Worm (Caenorhabditis elegans) whole organism, late embryonic: ENCODE results near the gene T07G12.3.

Source experiments
- C08G9.2 ChIP-seq: sonication (generic microtip); optimal IDR thresholded peaks from 2 replicates; lab custom pipeline; 2016; ENCODE audit warnings: mild to moderate bottlenecking, missing genetic modification characterization, moderate library complexity, missing compliant biosample characterization
- C38D4.7 ChIP-seq: fragments of 200-800 bp; sonication (Bioruptor generic); optimal IDR thresholded peaks from 2 replicates; lab custom pipeline; 2018; ENCODE audit warnings: mild to moderate bottlenecking, missing genetic modification characterization, moderate library complexity, missing compliant biosample characterization
- F13H6.1 ChIP-seq: sonication (generic microtip); optimal IDR thresholded peaks from 2 replicates; lab custom pipeline; 2016; ENCODE audit warnings: missing genetic modification characterization, missing compliant biosample characterization
- K02D7.2 ChIP-seq: sonication (generic microtip); optimal IDR thresholded peaks from 2 replicates; lab custom pipeline; 2017; ENCODE audit warnings: mild to moderate bottlenecking, missing genetic modification characterization, missing compliant biosample characterization
- Y22D7AL.16 ChIP-seq: sonication (generic microtip); optimal IDR thresholded peaks from 2 replicates; lab custom pipeline; 2016; ENCODE audit warnings: missing genetic modification characterization, missing compliant biosample characterization
- ceh-14 ChIP-seq: sonication (generic microtip); optimal IDR thresholded peaks from 2 replicates; lab custom pipeline; 2016; ENCODE audit warnings: missing genotype, missing genetic modification characterization, missing compliant biosample characterization
- ceh-2 ChIP-seq: sonication (generic microtip); optimal IDR thresholded peaks from 2 replicates; lab custom pipeline; 2016; ENCODE audit warnings: missing genotype, missing genetic modification characterization, missing compliant biosample characterization
- ceh-22 ChIP-seq: sonication (generic microtip); optimal IDR thresholded peaks from 2 replicates; lab custom pipeline; 2017; ENCODE audit warnings: missing biosample characterization, missing genetic modification characterization
- ceh-24 ChIP-seq: sonication (generic microtip); optimal IDR thresholded peaks from 2 replicates; lab custom pipeline; 2016; ENCODE audit warnings: mild to moderate bottlenecking, missing genetic modification characterization, missing compliant biosample characterization
- ceh-48 ChIP-seq: sonication (generic microtip); optimal IDR thresholded peaks from 2 replicates; lab custom pipeline; 2016; ENCODE audit warnings: missing genetic modification characterization, inconsistent platforms, missing compliant biosample characterization
- ceh-6 ChIP-seq: fragments of 200-800 bp; sonication (Bioruptor generic); optimal IDR thresholded peaks from 2 replicates; lab custom pipeline; 2018; ENCODE audit warnings: mild to moderate bottlenecking, missing genetic modification characterization, missing compliant biosample characterization
- ceh-9 ChIP-seq: sonication (generic microtip); optimal IDR thresholded peaks from 2 replicates; lab custom pipeline; 2016; ENCODE audit warnings: mild to moderate bottlenecking, missing genetic modification characterization, inconsistent platforms, missing compliant biosample characterization
- dmd-4 ChIP-seq: sonication (generic microtip); optimal IDR thresholded peaks from 2 replicates; lab custom pipeline; 2016; ENCODE audit warnings: borderline replicate concordance, missing genetic modification characterization, missing compliant biosample characterization
- dve-1 ChIP-seq: sonication (generic microtip); optimal IDR thresholded peaks from 2 replicates; lab custom pipeline; 2017; ENCODE audit warnings: antibody characterized with exemption, mild to moderate bottlenecking, missing genetic modification characterization, missing compliant biosample characterization
- elt-2 ChIP-seq: sonication (generic microtip); optimal IDR thresholded peaks from 2 replicates; lab custom pipeline; 2016; ENCODE audit warnings: missing genetic modification reagents, missing genetic modification characterization, missing compliant biosample characterization
- elt-4 ChIP-seq: sonication (generic microtip); optimal IDR thresholded peaks from 2 replicates; lab custom pipeline; 2016; ENCODE audit warnings: missing genetic modification characterization, missing compliant biosample characterization
- gmeb-2 ChIP-seq: sonication (generic microtip); optimal IDR thresholded peaks from 2 replicates; lab custom pipeline; 2016; ENCODE audit warnings: missing genetic modification characterization, inconsistent platforms, missing compliant biosample characterization
- hlh-13 ChIP-seq: fragments of 200-800 bp; sonication (Bioruptor generic); optimal IDR thresholded peaks from 2 replicates; lab custom pipeline; 2018; ENCODE audit warnings: mild to moderate bottlenecking, missing genetic modification characterization, missing compliant biosample characterization
- hlh-15 ChIP-seq: sonication (generic microtip); optimal IDR thresholded peaks from 2 replicates; lab custom pipeline; 2016; ENCODE audit warnings: missing genetic modification characterization, missing compliant biosample characterization
- hlh-30 ChIP-seq: sonication (generic microtip); optimal IDR thresholded peaks from 2 replicates; lab custom pipeline; 2017; ENCODE audit warnings: antibody characterized with exemption, missing genetic modification characterization, missing compliant biosample characterization; ENCODE audit not compliant: insufficient read depth
- lim-6 ChIP-seq: sonication (generic microtip); optimal IDR thresholded peaks from 2 replicates; lab custom pipeline; 2016; ENCODE audit warnings: missing genetic modification characterization, missing compliant biosample characterization
- lin-11 ChIP-seq: fragments of 200-800 bp; sonication (Bioruptor generic); optimal IDR thresholded peaks from 2 replicates; lab custom pipeline; 2018; ENCODE audit warnings: mild to moderate bottlenecking, missing genetic modification characterization, missing compliant biosample characterization
- madf-2 ChIP-seq: sonication (generic microtip); optimal IDR thresholded peaks from 2 replicates; lab custom pipeline; 2017; ENCODE audit warnings: missing genetic modification characterization, missing compliant biosample characterization
- nhr-11 ChIP-seq: fragments of 150-350 bp; optimal IDR thresholded peaks from 2 replicates; lab custom pipeline; 2014; ENCODE audit warnings: missing biosample characterization, missing genetic modification characterization
- npax-4 ChIP-seq: sonication (generic microtip); optimal IDR thresholded peaks from 2 replicates; lab custom pipeline; 2016; ENCODE audit warnings: missing genetic modification characterization, missing compliant biosample characterization
- pag-3 ChIP-seq: sonication (generic microtip); optimal IDR thresholded peaks from 2 replicates; lab custom pipeline; 2016; ENCODE audit warnings: missing compliant biosample characterization, missing genetic modification characterization, borderline replicate concordance
- pax-1 ChIP-seq: fragments of 150-350 bp; optimal IDR thresholded peaks from 2 replicates; lab custom pipeline; 2014; ENCODE audit warnings: missing biosample characterization, missing genetic modification characterization
- pha-2 ChIP-seq: sonication (generic microtip); optimal IDR thresholded peaks from 2 replicates; lab custom pipeline; 2017; ENCODE audit warnings: mild to moderate bottlenecking, missing genetic modification characterization, missing compliant biosample characterization
- pros-1 ChIP-seq: fragments of 150-350 bp; optimal IDR thresholded peaks from 2 replicates; lab custom pipeline; 2014; ENCODE audit warnings: missing biosample characterization, missing genetic modification reagents, missing genetic modification characterization
- sdc-2 ChIP-seq: sonication (generic microtip); optimal IDR thresholded peaks from 2 replicates; lab custom pipeline; 2016; ENCODE audit warnings: missing genotype, missing genetic modification characterization, missing compliant biosample characterization
- sox-2 ChIP-seq: fragments of 200-800 bp; sonication (Bioruptor generic); IDR thresholded peaks from 2 replicates; pipeline ENCODE4 v1.3.6; 2022; ENCODE audit warnings: missing genetic modification reagents, missing genetic modification characterization, missing compliant biosample characterization
- sox-4 ChIP-seq: sonication (generic microtip); optimal IDR thresholded peaks from 2 replicates; lab custom pipeline; 2017; ENCODE audit warnings: mild to moderate bottlenecking, missing genetic modification characterization, inconsistent platforms, missing compliant biosample characterization
- syd-9 ChIP-seq: sonication (generic microtip); optimal IDR thresholded peaks from 2 replicates; lab custom pipeline; 2016; ENCODE audit warnings: mild to moderate bottlenecking, missing genetic modification characterization, moderate library complexity, missing compliant biosample characterization
- tbx-2 ChIP-seq: sonication (generic microtip); optimal IDR thresholded peaks from 2 replicates; lab custom pipeline; 2016; ENCODE audit warnings: missing genetic modification characterization, missing compliant biosample characterization
- tbx-7 ChIP-seq: sonication (generic microtip); optimal IDR thresholded peaks from 2 replicates; lab custom pipeline; 2016; ENCODE audit warnings: missing genotype, missing genetic modification characterization, missing compliant biosample characterization
- unc-55 ChIP-seq: sonication (generic microtip); optimal IDR thresholded peaks from 2 replicates; lab custom pipeline; 2017; ENCODE audit warnings: missing biosample characterization, missing genetic modification reagents, missing genetic modification characterization
- zip-5 ChIP-seq: sonication (generic microtip); optimal IDR thresholded peaks from 2 replicates; lab custom pipeline; 2016; ENCODE audit warnings: missing genetic modification characterization, missing compliant biosample characterization

The T07G12.3 gene

ce11 chrIV:10554947-10555346 is 21.2 kb downstream of the T07G12.3 start, which contains the start of gene zim-2:
Gene zim-2, plus strand, starts transcription at chrIV:10555247.
- TF ChIP-seq K02D7.2 (tag; lab: Kevin White, UChicago) (no peak), C38D4.7 (GFP tag; lab: Kevin White, UChicago) (no peak), ceh-2 (tag; lab: Kevin White, UChicago) (no peak), dve-1 (tag; lab: Kevin White, UChicago) (no peak), pha-2 (tag; lab: Kevin White, UChicago) (no peak), hlh-15 (tag; lab: Kevin White, UChicago) (no peak), sdc-2 (tag; lab: Kevin White, UChicago) (no peak), ceh-6 (GFP tag; lab: Kevin White, UChicago) (no peak), hlh-30 (tag; lab: Kevin White, UChicago) (no peak), syd-9 (tag; lab: Kevin White, UChicago) (no peak), lim-6 (tag; lab: Kevin White, UChicago) (no peak), madf-2 (tag; lab: Kevin White, UChicago) (no peak), Y22D7AL.16 (tag; lab: Kevin White, UChicago) (no peak), ceh-14 (tag; lab: Kevin White, UChicago) (no peak), C08G9.2 (no peak), tbx-2 (tag; lab: Kevin White, UChicago) (no peak), pax-1 (tag; lab: Kevin White, UChicago) (no peak), zip-5 (tag; lab: Kevin White, UChicago) (no peak), ceh-9 (tag; lab: Kevin White, UChicago) (no peak)

- TF ChIP-seq C08G9.2 (no peak), ceh-22 (tag; lab: Kevin White, UChicago) (no peak), npax-4 (tag; lab: Kevin White, UChicago) (no peak), unc-55 (GFP tag; lab: Kevin White, UChicago) (no peak), lin-11 (tag; lab: Kevin White, UChicago) (no peak), hlh-13 (GFP tag; lab: Kevin White, UChicago) (no peak), K02D7.2 (tag; lab: Kevin White, UChicago) (no peak)
Observed at ce11 chrIV:10558415-10558814, 24.7 kb downstream of the T07G12.3 start, which contains the start of gene zim-3. Gene zim-3, plus strand, starts transcription at chrIV:10558715.

- TF ChIP-seq sdc-2 (tag; lab: Kevin White, UChicago) (no peak), dmd-4 (tag; lab: Kevin White, UChicago) (no peak), elt-4 (tag; lab: Kevin White, UChicago) (no peak), F13H6.1 (no peak), nhr-11 (tag; lab: Kevin White, UChicago) (no peak), ceh-48 (tag; lab: Kevin White, UChicago) (no peak), gmeb-2 (tag; lab: Kevin White, UChicago) (no peak), ceh-24 (no peak), pag-3 (tag; lab: Kevin White, UChicago) (no peak), elt-2 (tag; lab: Kevin White, UChicago) (no peak), tbx-7 (tag; lab: Kevin White, UChicago) (no peak), sox-2 (GFP tag; lab: Robert Waterston, UW) (no peak), ceh-2 (tag; lab: Kevin White, UChicago) (no peak)
Observed at ce11 chrIV:10561605-10562004, 27.9 kb downstream of the T07G12.3 start, which contains the start of gene him-8. Gene him-8, plus strand, starts transcription at chrIV:10561905.

- TF ChIP-seq dve-1 (tag; lab: Kevin White, UChicago) (no peak), tbx-2 (tag; lab: Kevin White, UChicago) (no peak), pha-2 (tag; lab: Kevin White, UChicago) (no peak), lin-11 (tag; lab: Kevin White, UChicago) (no peak), npax-4 (tag; lab: Kevin White, UChicago) (no peak), gmeb-2 (tag; lab: Kevin White, UChicago) (no peak), sox-4 (tag; lab: Kevin White, UChicago) (no peak), Y22D7AL.16 (tag; lab: Kevin White, UChicago) (no peak), pros-1 (tag; lab: Kevin White, UChicago) (no peak)
Observed at ce11 chrIV:10564613-10565012, 30.9 kb downstream of the T07G12.3 start.
